Worm (Caenorhabditis elegans): ENCODE results near the gene fbxb-102.

ce11 chrII:12502784-12503183, 20.1 kb downstream of the fbxb-102 start, which contains the start of gene ador-1:
- TF ChIP-seq egl-27 (tag; optimal IDR thresholded peaks at IDR 0.05) (no peak), mdl-1 (tag; optimal IDR thresholded peaks at IDR 0.05) (no peak), ceh-82 (tag; optimal IDR thresholded peaks at IDR 0.05) (no peak), aly-2 (tag; optimal IDR thresholded peaks at IDR 0.05) (no peak), pqm-1 (tag; optimal IDR thresholded peaks at IDR 0.05) (no peak), unc-62 (GFP tag; optimal IDR thresholded peaks at IDR 0.05) (no peak), snpc-4 (tag; optimal IDR thresholded peaks at IDR 0.05) (no peak), pha-4 (tag; optimal IDR thresholded peaks at IDR 0.05) (no peak), nhr-11 (tag; optimal IDR thresholded peaks at IDR 0.05) (no peak), unc-39 (tag; optimal IDR thresholded peaks at IDR 0.05) (no peak), nhr-237 (tag; optimal IDR thresholded peaks at IDR 0.05) (no peak), fos-1 (tag; optimal IDR thresholded peaks at IDR 0.05) (no peak), sea-2 (GFP tag; optimal IDR thresholded peaks at IDR 0.05) (no peak)
